Fruit fly (Drosophila melanogaster): ENCODE data around the gene Cpr64Ac.

dm6 chr3L:4221226-4221770, 8.6 kb upstream of the Cpr64Ac start:
- TF ChIP-seq psq (GFP tag; optimal IDR thresholded peaks at IDR 0.05) (no peak), Abd-B (GFP tag; optimal IDR thresholded peaks at IDR 0.05) (no peak), CG32264 (GFP tag; optimal IDR thresholded peaks at IDR 0.05) (no peak), Hr78 (GFP tag; optimal IDR thresholded peaks at IDR 0.05) (no peak), Rel (GFP tag; optimal IDR thresholded peaks at IDR 0.05) (no peak), Rel (tag; optimal IDR thresholded peaks at IDR 0.05) (peak; percentile 44), Dif (GFP tag; optimal IDR thresholded peaks at IDR 0.05; ENCODE audit: partially characterized antibody) (no peak), brk (GFP tag; optimal IDR thresholded peaks at IDR 0.05) (no peak), dmrt93B (GFP tag; optimal IDR thresholded peaks at IDR 0.05) (no peak), usp (GFP tag; optimal IDR thresholded peaks at IDR 0.05) (no peak), Dfd (GFP tag; optimal IDR thresholded peaks at IDR 0.05) (no peak), Jra (GFP tag; optimal IDR thresholded peaks at IDR 0.05) (no peak), pan (optimal IDR thresholded peaks at IDR 0.05) (no peak)
